Worm (Caenorhabditis elegans) whole organism, young adult: Measurements from ENCODE around the gene F58A6.5.

Experiments
- F22D6.2 ChIP-seq: sonication (generic microtip); optimal IDR thresholded peaks from 2 replicates; lab custom pipeline; 2016; ENCODE audit warnings: mild to moderate bottlenecking, missing genetic modification characterization, missing compliant biosample characterization
- F37B4.10 ChIP-seq: fragments of 200-800 bp; sonication (Bioruptor generic); IDR thresholded peaks from 2 replicates; pipeline ENCODE4 v1.3.6; 2022; ENCODE audit warnings: missing genetic modification characterization, missing compliant biosample characterization
- F52B5.7 ChIP-seq: sonication (generic microtip); optimal IDR thresholded peaks from 2 replicates; lab custom pipeline; 2016; ENCODE audit warnings: mild to moderate bottlenecking, missing genetic modification characterization, missing compliant biosample characterization
- F55B11.4 ChIP-seq: sonication (generic microtip); optimal IDR thresholded peaks from 2 replicates; lab custom pipeline; 2016; ENCODE audit warnings: missing compliant biosample characterization, missing genetic modification characterization, borderline replicate concordance; ENCODE audit not compliant: insufficient read depth
- K11D2.4 ChIP-seq: fragments of 200-800 bp; sonication (Bioruptor generic); IDR thresholded peaks from 2 replicates; pipeline ENCODE4 v1.3.6; 2022; ENCODE audit warnings: missing genetic modification reagents, missing genetic modification characterization, missing compliant biosample characterization
- T07F8.4 ChIP-seq: sonication (generic microtip); optimal IDR thresholded peaks from 2 replicates; lab custom pipeline; 2016; ENCODE audit warnings: mild to moderate bottlenecking, missing genetic modification characterization, moderate library complexity, missing compliant biosample characterization
- T26A5.8 ChIP-seq: sonication (generic microtip); optimal IDR thresholded peaks from 2 replicates; lab custom pipeline; 2016; ENCODE audit warnings: missing genetic modification characterization, missing compliant biosample characterization
- Y67H2A.10 ChIP-seq: fragments of 200-800 bp; sonication (Bioruptor generic); conservative IDR thresholded peaks from 2 replicates; pipeline ENCODE4 v1.3.6; 2022; ENCODE audit warnings: missing genetic modification reagents, missing genetic modification characterization, missing compliant biosample characterization
- ZK185.1 ChIP-seq: sonication (generic microtip); optimal IDR thresholded peaks from 2 replicates; lab custom pipeline; 2016; ENCODE audit warnings: mild to moderate bottlenecking, missing genetic modification characterization, missing compliant biosample characterization; ENCODE audit not compliant: poor library complexity, severe bottlenecking
- atf-7 ChIP-seq: sonication (generic microtip); optimal IDR thresholded peaks from 2 replicates; lab custom pipeline; 2017; ENCODE audit warnings: mild to moderate bottlenecking, missing genetic modification characterization, missing compliant biosample characterization
- attf-3 ChIP-seq: fragments of 200-800 bp; sonication (Bioruptor generic); conservative IDR thresholded peaks from 2 replicates; pipeline ENCODE4 v1.3.6; 2022; ENCODE audit warnings: missing genetic modification reagents, missing genetic modification characterization, missing compliant biosample characterization
- attf-5 ChIP-seq: fragments of 200-800 bp; sonication (Bioruptor generic); optimal IDR thresholded peaks from 2 replicates; lab custom pipeline; 2018; ENCODE audit warnings: mild to moderate bottlenecking, missing genetic modification characterization, missing compliant biosample characterization
- bed-2 ChIP-seq: fragments of 200-800 bp; sonication (Bioruptor generic); IDR thresholded peaks from 2 replicates; pipeline ENCODE4 v1.3.6; 2022; ENCODE audit warnings: missing genetic modification reagents, missing genetic modification characterization, missing compliant biosample characterization
- ceh-79 ChIP-seq: sonication (generic microtip); optimal IDR thresholded peaks from 2 replicates; lab custom pipeline; 2017; ENCODE audit warnings: mild to moderate bottlenecking, missing genetic modification characterization, missing compliant biosample characterization
- die-1 ChIP-seq: sonication (generic microtip); optimal IDR thresholded peaks from 2 replicates; lab custom pipeline; 2016; ENCODE audit warnings: missing genotype, mild to moderate bottlenecking, missing genetic modification characterization, missing compliant biosample characterization
- egl-18 ChIP-seq: fragments of 200-800 bp; sonication (Bioruptor generic); IDR thresholded peaks from 2 replicates; pipeline ENCODE4 v1.3.6; 2022; ENCODE audit warnings: missing genetic modification reagents, missing genetic modification characterization, missing compliant biosample characterization
- egrh-3 ChIP-seq: fragments of 200-800 bp; sonication (Bioruptor generic); IDR thresholded peaks from 2 replicates; pipeline ENCODE4 v1.3.6; 2022; ENCODE audit warnings: missing genetic modification reagents, missing genetic modification characterization, missing compliant biosample characterization
- hrde-1 ChIP-seq: sonication (generic microtip); optimal IDR thresholded peaks from 2 replicates; lab custom pipeline; 2016; ENCODE audit warnings: missing genetic modification characterization, mild to moderate bottlenecking, missing compliant biosample characterization, moderate library complexity, missing genotype, missing genetic modification reagents, borderline replicate concordance
- let-607 ChIP-seq, 2 experiments: fragments of 200-800 bp in 1 of 2; sonication (Bioruptor generic) in 1 of 2; sonication (generic microtip) in 1 of 2; optimal IDR thresholded peaks; 2 replicates each; lab custom pipeline; 2016 to 2018; ENCODE audit warnings: mild to moderate bottlenecking in 2 of 2, missing compliant biosample characterization in 2 of 2, missing genetic modification characterization in 2 of 2, moderate library complexity in 2 of 2, missing genotype in 1 of 2
- lin-54 ChIP-seq: fragments of 200-800 bp; sonication (Bioruptor generic); optimal IDR thresholded peaks from 2 replicates; lab custom pipeline; 2018; ENCODE audit warnings: mild to moderate bottlenecking, missing genetic modification characterization, missing compliant biosample characterization
- madf-10 ChIP-seq: sonication (generic microtip); optimal IDR thresholded peaks from 2 replicates; lab custom pipeline; 2016; ENCODE audit warnings: mild to moderate bottlenecking, missing genetic modification characterization, missing compliant biosample characterization
- nfya-2 ChIP-seq: fragments of 200-800 bp; sonication (Bioruptor generic); IDR thresholded peaks from 2 replicates; pipeline ENCODE4 v1.3.6; 2022; ENCODE audit warnings: missing genetic modification reagents, missing genetic modification characterization, missing compliant biosample characterization
- rcor-1 ChIP-seq: fragments of 200-800 bp; sonication (Bioruptor generic); IDR thresholded peaks from 2 replicates; pipeline ENCODE4 v1.3.6; 2022; ENCODE audit warnings: missing genetic modification reagents, missing genetic modification characterization, missing compliant biosample characterization
- rpc-1 ChIP-seq, 2 experiments: fragments of 150-350 bp in 1 of 2; sonication (generic microtip) in 1 of 2; optimal IDR thresholded peaks; 2 replicates each; lab custom pipeline; 2014 to 2018; ENCODE audit warnings: missing biosample characterization in 1 of 2, missing genetic modification characterization in 1 of 2, missing genetic modification reagents in 1 of 2, missing genotype in 1 of 2
- sea-2 ChIP-seq: fragments of 200-800 bp; sonication (Bioruptor generic); IDR thresholded peaks from 2 replicates; pipeline ENCODE4 v1.3.6; 2022; ENCODE audit warnings: missing genetic modification characterization, missing compliant biosample characterization
- somi-1 ChIP-seq: fragments of 200-800 bp; sonication (Bioruptor generic); optimal IDR thresholded peaks from 2 replicates; lab custom pipeline; 2018; ENCODE audit warnings: mild to moderate bottlenecking, missing genetic modification characterization, missing compliant biosample characterization
- sptf-2 ChIP-seq: fragments of 200-800 bp; sonication (Bioruptor generic); optimal IDR thresholded peaks from 2 replicates; lab custom pipeline; 2018; ENCODE audit warnings: mild to moderate bottlenecking, missing genetic modification characterization, missing compliant biosample characterization
- ztf-26 ChIP-seq: sonication (generic microtip); optimal IDR thresholded peaks from 2 replicates; lab custom pipeline; 2017; ENCODE audit warnings: missing genetic modification characterization, missing compliant biosample characterization

F58A6.5 gene

ce11 chrII:5103784-5104457 is 44.3 kb downstream of the F58A6.5 start, which contains the start of the genes C04G6.11 and mpk-2 (continued):
- TF ChIP-seq madf-10 (tag; lab: Kevin White, UChicago), result peak; percentile 22
- TF ChIP-seq ceh-79 (tag; lab: Kevin White, UChicago), result no peak
- TF ChIP-seq atf-7, result peak; percentile 75
- no peak for TF ChIP-seq bed-2
- no peak for TF ChIP-seq sea-2
- TF ChIP-seq egl-18 (GFP tag; lab: Robert Waterston, UW), result no peak
- TF ChIP-seq somi-1 (GFP tag; lab: Kevin White, UChicago), result no peak

ce11 chrII:5103189-5103588 is 45.1 kb downstream of the F58A6.5 start:
- TF ChIP-seq F55B11.4 (no peak), attf-5 (no peak), lin-54 (GFP tag; lab: Kevin White, UChicago) (no peak), F22D6.2 (tag; lab: Kevin White, UChicago) (no peak), ztf-26 (no peak), egl-18 (GFP tag; lab: Robert Waterston, UW) (no peak), K11D2.4 (no peak), F37B4.10 (no peak)
- TF ChIP-seq, all 124 proteins: peak for 0

ce11 chrII:5101701-5102100 is 46.5 kb downstream of the F58A6.5 start, which contains the start of the genes idpb-3 and idpb-1:
TSS of gene idpb-3 (minus strand) at chrII:5101801.
TSS of gene idpb-1 (plus strand) at chrII:5101984.
- TF ChIP-seq rcor-1 (GFP tag; lab: Robert Waterston, UW) (no peak), rpc-1 (optimal IDR thresholded peaks at IDR 0.05; lab: Kevin White, UChicago) (no peak), rpc-1 (tag; optimal IDR thresholded peaks at IDR 0.05; lab: Kevin White, UChicago) (no peak), hrde-1 (no peak)

ce11 chrII:5099649-5100048 is 48.6 kb downstream of the F58A6.5 start, which contains the start of gene C04G6.6:
TSS of gene C04G6.6 (minus strand) at chrII:5099749.
- TF ChIP-seq sptf-2 (GFP tag; lab: Kevin White, UChicago), result no peak
- TF ChIP-seq hrde-1, result no peak
- no peak for TF ChIP-seq T26A5.8 (tag; lab: Kevin White, UChicago)
- TF ChIP-seq ZK185.1, result no peak
- no peak for TF ChIP-seq attf-3 (GFP tag; lab: Robert Waterston, UW)
- TF ChIP-seq Y67H2A.10 (GFP tag; lab: Robert Waterston, UW), result no peak

ce11 chrII:5099034-5099433 is 49.2 kb downstream of the F58A6.5 start:
- TF ChIP-seq T07F8.4, result no peak
- TF ChIP-seq let-607 (tag; optimal IDR thresholded peaks at IDR 0.05; lab: Kevin White, UChicago), result no peak
- no peak for TF ChIP-seq die-1 (tag; lab: Kevin White, UChicago)
- no peak for TF ChIP-seq nfya-2
- TF ChIP-seq F52B5.7 (tag; lab: Kevin White, UChicago), result no peak

ce11 chrII:5097463-5097862 is 50.8 kb downstream of the F58A6.5 start:
- TF ChIP-seq egrh-3 (GFP tag; lab: Robert Waterston, UW), result peak; percentile 92
